1 fruit fly cellular context compared by ENCODE assay signal in the genomic region with DNA sequence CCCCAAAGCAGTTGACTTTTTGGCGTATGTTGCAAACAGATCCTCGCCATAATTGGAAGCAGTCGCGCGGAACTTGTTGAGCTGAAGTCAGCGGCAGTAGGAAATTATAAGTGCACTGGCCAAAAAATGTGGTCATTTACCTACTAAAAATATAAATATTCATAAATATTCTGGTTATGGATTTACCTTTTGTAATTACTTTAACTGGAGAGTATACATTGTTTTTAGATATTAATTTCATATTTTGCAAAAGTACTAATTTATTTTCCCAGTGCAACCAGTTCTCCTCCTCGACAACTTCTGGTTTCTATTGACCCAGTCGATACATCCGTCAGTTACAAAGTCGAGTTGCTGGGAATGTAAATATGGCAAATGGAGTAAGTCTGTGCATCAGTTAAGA.
TF ChIP-seq lines count a peak whose summit lies in the region.

No protein-coding gene starts in this region.

TF ChIP-seq in whole organism, embryonic, 481 proteins besides CTCF, POLR2A, EP300 and RAD21 (continued from another document):
- TF ChIP-seq ttk (GFP tag; IDR thresholded peaks at IDR 0.05; lab: Robert Waterston, UW) (0 out of 2 replicates have a peak, but pooled peaks have one; percentile 43), CG11247 (GFP tag; IDR thresholded peaks at IDR 0.05; lab: Robert Waterston, UW) (no peak), CG3407 (GFP tag; optimal IDR thresholded peaks at IDR 0.05; lab: Kevin White, UChicago) (peak; percentile 7), CG32532 (GFP tag; IDR thresholded peaks at IDR 0.05; lab: Robert Waterston, UW) (0 out of 2 replicates have a peak, but pooled peaks have one; percentile 11), CG12391 (tag; optimal IDR thresholded peaks at IDR 0.05; lab: Kevin White, UChicago) (peak; percentile 48), CG7745 (tag; optimal IDR thresholded peaks at IDR 0.05; lab: Kevin White, UChicago) (no peak), CG2202 (tag; optimal IDR thresholded peaks at IDR 0.05; lab: Kevin White, UChicago) (peak; percentile 44), Hmx (GFP tag; optimal IDR thresholded peaks at IDR 0.05; lab: Kevin White, UChicago) (no peak), amos (GFP tag; IDR thresholded peaks at IDR 0.05; lab: Robert Waterston, UW; ENCODE audit: partially characterized antibody) (no peak), CG5245 (GFP tag; optimal IDR thresholded peaks at IDR 0.05; lab: Kevin White, UChicago) (peak; percentile 28), grau (tag; optimal IDR thresholded peaks at IDR 0.05; lab: Kevin White, UChicago) (peak; percentile 31), CG18262 (tag; optimal IDR thresholded peaks at IDR 0.05; lab: Kevin White, UChicago) (peak; percentile 68), Sox100B (GFP tag; optimal IDR thresholded peaks at IDR 0.05; lab: Kevin White, UChicago) (peak; percentile 12), tin (GFP tag; optimal IDR thresholded peaks at IDR 0.05; lab: Kevin White, UChicago) (peak; percentile 20), Atf3 (GFP tag; optimal IDR thresholded peaks at IDR 0.05; lab: Kevin White, UChicago) (no peak), CG33557 (GFP tag; optimal IDR thresholded peaks at IDR 0.05; lab: Kevin White, UChicago) (no peak), zfh1 (GFP tag; IDR thresholded peaks at IDR 0.05; lab: Robert Waterston, UW) (peak; percentile 4; the same call in 1 of the 3 replicates), CG1603 (tag; optimal IDR thresholded peaks at IDR 0.05; lab: Kevin White, UChicago) (peak; percentile 42), CG16815 (GFP tag; optimal IDR thresholded peaks at IDR 0.05; lab: Kevin White, UChicago) (peak; percentile 24), lmd (GFP tag; IDR thresholded peaks at IDR 0.05; lab: Robert Waterston, UW) (peak; percentile 34; the same call in 1 of the 2 replicates), Ptx1 (GFP tag; IDR thresholded peaks at IDR 0.05; lab: Robert Waterston, UW) (0 out of 2 replicates have a peak, but pooled peaks have one; percentile 21), az2 (GFP tag; optimal IDR thresholded peaks at IDR 0.05; lab: Kevin White, UChicago) (peak; percentile 37), sim (GFP tag; IDR thresholded peaks at IDR 0.05; lab: Robert Waterston, UW) (peak; percentile 42; the same call in 1 of the 2 replicates), danr (GFP tag; IDR thresholded peaks at IDR 0.05; lab: Robert Waterston, UW) (no peak), prd (optimal IDR thresholded peaks at IDR 0.05; lab: Kevin White, UChicago) (no peak), prd (GFP tag; IDR thresholded peaks at IDR 0.05; lab: Robert Waterston, UW) (peak; percentile 74; the same call in 2 of the 3 replicates), phol (tag; optimal IDR thresholded peaks at IDR 0.05; lab: Kevin White, UChicago) (peak; percentile 63), MTF-1 (GFP tag; optimal IDR thresholded peaks at IDR 0.05; lab: Kevin White, UChicago; ENCODE audit: borderline replicate concordance) (no peak), Deaf1 (tag; optimal IDR thresholded peaks at IDR 0.05; lab: Kevin White, UChicago) (no peak), pan (optimal IDR thresholded peaks at IDR 0.05; lab: Kevin White, UChicago) (no peak), pan (GFP tag; optimal IDR thresholded peaks at IDR 0.05 in 1 of 2, IDR thresholded peaks at IDR 0.05 in 1 of 2) (no peak), CG2678 (tag; optimal IDR thresholded peaks at IDR 0.05; lab: Kevin White, UChicago) (peak; percentile 25), Spps (tag; optimal IDR thresholded peaks at IDR 0.05; lab: Kevin White, UChicago) (peak; percentile 1), Lhr (GFP tag; optimal IDR thresholded peaks at IDR 0.05; lab: Kevin White, UChicago) (peak; percentile 9), bcd (GFP tag; optimal IDR thresholded peaks at IDR 0.05; lab: Kevin White, UChicago) (peak; percentile 25), CG32767 (GFP tag; IDR thresholded peaks at IDR 0.05; lab: Robert Waterston, UW) (no peak), CG12219 (GFP tag; optimal IDR thresholded peaks at IDR 0.05; lab: Kevin White, UChicago) (no peak), CG14710 (tag; optimal IDR thresholded peaks at IDR 0.05; lab: Kevin White, UChicago) (peak; percentile 48), Nf-YB (GFP tag; optimal IDR thresholded peaks at IDR 0.05; lab: Kevin White, UChicago) (peak; percentile 3), yki (optimal IDR thresholded peaks at IDR 0.05; lab: Kevin White, UChicago) (no peak), ssp (GFP tag; IDR thresholded peaks at IDR 0.05; lab: Robert Waterston, UW) (no peak), CG13775 (GFP tag; optimal IDR thresholded peaks at IDR 0.05; lab: Kevin White, UChicago) (peak; percentile 25), CG6689 (GFP tag; IDR thresholded peaks at IDR 0.05; lab: Robert Waterston, UW) (peak; percentile 53), hkb (optimal IDR thresholded peaks at IDR 0.05; lab: Kevin White, UChicago) (no peak), hkb (GFP tag; IDR thresholded peaks at IDR 0.05; lab: Robert Waterston, UW) (peak; percentile 30; the same call in 1 of the 2 replicates), Ssrp (tag; optimal IDR thresholded peaks at IDR 0.05; lab: Kevin White, UChicago) (peak; percentile 43), CG31441 (GFP tag; IDR thresholded peaks at IDR 0.05; lab: Robert Waterston, UW) (peak; percentile 39; the same call in 1 of the 2 replicates), fd96Cb (tag; optimal IDR thresholded peaks at IDR 0.05; lab: Kevin White, UChicago) (peak; percentile 38), Six4 (GFP tag; optimal IDR thresholded peaks at IDR 0.05; lab: Kevin White, UChicago) (peak; percentile 48), CG34376 (GFP tag; optimal IDR thresholded peaks at IDR 0.05; lab: Kevin White, UChicago) (no peak), CG2129 (GFP tag; IDR thresholded peaks at IDR 0.05; lab: Robert Waterston, UW; ENCODE audit: partially characterized antibody) (no peak), CG6765 (GFP tag; optimal IDR thresholded peaks at IDR 0.05; lab: Kevin White, UChicago) (no peak), Abd-B (GFP tag; optimal IDR thresholded peaks at IDR 0.05; lab: Kevin White, UChicago) (peak; percentile 37), CG15601 (tag; optimal IDR thresholded peaks at IDR 0.05; lab: Kevin White, UChicago) (peak; percentile 2), CG4820 (GFP tag; optimal IDR thresholded peaks at IDR 0.05; lab: Kevin White, UChicago) (peak; percentile 30), bsh (GFP tag; optimal IDR thresholded peaks at IDR 0.05; lab: Kevin White, UChicago) (peak; percentile 31 to 73), CG6254 (GFP tag; optimal IDR thresholded peaks at IDR 0.05; lab: Kevin White, UChicago) (peak; percentile 32), CG1792 (GFP tag; optimal IDR thresholded peaks at IDR 0.05; lab: Kevin White, UChicago) (no peak), CG11504 (tag; optimal IDR thresholded peaks at IDR 0.05; lab: Kevin White, UChicago) (peak; percentile 32), vnd (GFP tag; IDR thresholded peaks at IDR 0.05; lab: Robert Waterston, UW; ENCODE audit: partially characterized antibody) (no peak), lola (GFP tag; optimal IDR thresholded peaks at IDR 0.05; lab: Kevin White, UChicago) (peak in 1 of 3 experiments; percentile 63), zen (tag; optimal IDR thresholded peaks at IDR 0.05; lab: Kevin White, UChicago) (peak; percentile 68), ewg (GFP tag; optimal IDR thresholded peaks at IDR 0.05; lab: Kevin White, UChicago) (peak; percentile 4), Bdp1 (GFP tag; optimal IDR thresholded peaks at IDR 0.05; lab: Kevin White, UChicago) (no peak), Xrp1 (GFP tag; IDR thresholded peaks at IDR 0.05; lab: Robert Waterston, UW) (peak; percentile 59; the same call in 1 of the 2 replicates), Lim3 (GFP tag; IDR thresholded peaks at IDR 0.05; lab: Robert Waterston, UW) (no peak), bab2 (GFP tag; optimal IDR thresholded peaks at IDR 0.05; lab: Kevin White, UChicago) (no peak), pita (GFP tag; optimal IDR thresholded peaks at IDR 0.05; lab: Kevin White, UChicago) (no peak), gem (tag; optimal IDR thresholded peaks at IDR 0.05; lab: Kevin White, UChicago) (peak; percentile 68), Hr3 (GFP tag; optimal IDR thresholded peaks at IDR 0.05; lab: Kevin White, UChicago) (peak; percentile 35), CG17829 (tag; optimal IDR thresholded peaks at IDR 0.05; lab: Kevin White, UChicago) (peak; percentile 54), lbe (GFP tag; optimal IDR thresholded peaks at IDR 0.05; lab: Kevin White, UChicago) (peak; percentile 27), CG8924 (tag; optimal IDR thresholded peaks at IDR 0.05; lab: Kevin White, UChicago) (peak; percentile 30), gsb-n (tag; optimal IDR thresholded peaks at IDR 0.05; lab: Kevin White, UChicago) (peak; percentile 13), CG2199 (GFP tag; IDR thresholded peaks at IDR 0.05; lab: Robert Waterston, UW) (0 out of 3 replicates have a peak, but pooled peaks have one; percentile 32), lab (GFP tag; optimal IDR thresholded peaks at IDR 0.05; lab: Kevin White, UChicago) (no peak), ara (GFP tag; IDR thresholded peaks at IDR 0.05; lab: Robert Waterston, UW) (peak; percentile 59; the same call in 1 of the 2 replicates), CG11695 (GFP tag; IDR thresholded peaks at IDR 0.05; lab: Robert Waterston, UW) (0 out of 3 replicates have a peak, but pooled peaks have one; percentile 22), CG9817 (tag; optimal IDR thresholded peaks at IDR 0.05; lab: Kevin White, UChicago) (no peak), CG31388 (GFP tag; optimal IDR thresholded peaks at IDR 0.05; lab: Kevin White, UChicago) (no peak), ranshi (GFP tag; IDR thresholded peaks at IDR 0.05; lab: Robert Waterston, UW) (no peak; the same call in 1 of the 2 replicates), emc (GFP tag; optimal IDR thresholded peaks at IDR 0.05; lab: Kevin White, UChicago) (no peak), unpg (GFP tag; optimal IDR thresholded peaks at IDR 0.05; lab: Kevin White, UChicago) (peak; percentile 50), CG2712 (tag; optimal IDR thresholded peaks at IDR 0.05; lab: Kevin White, UChicago) (peak; percentile 74), stc (GFP tag; IDR thresholded peaks at IDR 0.05; lab: Robert Waterston, UW) (no peak), CG14050 (GFP tag; IDR thresholded peaks at IDR 0.05; lab: Robert Waterston, UW) (no peak), dmrt99B (tag; optimal IDR thresholded peaks at IDR 0.05; lab: Kevin White, UChicago) (peak; percentile 0), sug (tag; optimal IDR thresholded peaks at IDR 0.05; lab: Kevin White, UChicago) (no peak), CG10543 (GFP tag; optimal IDR thresholded peaks at IDR 0.05; lab: Kevin White, UChicago) (no peak), D (optimal IDR thresholded peaks at IDR 0.05; lab: Kevin White, UChicago) (no peak), D (GFP tag; optimal IDR thresholded peaks at IDR 0.05; lab: Kevin White, UChicago) (peak; percentile 26), PHDP (tag; optimal IDR thresholded peaks at IDR 0.05; lab: Kevin White, UChicago) (peak; percentile 23), Oli (tag; optimal IDR thresholded peaks at IDR 0.05; lab: Kevin White, UChicago) (peak; percentile 35), Ets65A (GFP tag; lab: Kevin White, UChicago) (no peak), trem (tag; optimal IDR thresholded peaks at IDR 0.05; lab: Kevin White, UChicago) (peak; percentile 1), CG13123 (GFP tag; optimal IDR thresholded peaks at IDR 0.05; lab: Kevin White, UChicago) (no peak), ind (GFP tag; optimal IDR thresholded peaks at IDR 0.05; lab: Kevin White, UChicago) (no peak), CG4424 (GFP tag; optimal IDR thresholded peaks at IDR 0.05; lab: Kevin White, UChicago) (peak; percentile 19)
